Worm (Caenorhabditis elegans) whole organism, L2 larva: Measurements from ENCODE around the gene lgc-48.
A peak's percentile ranks its signal among the peaks of the same experiment; 100 is the strongest.

Source experiments
- C34F6.9 ChIP-seq: fragments of 150-350 bp; optimal IDR thresholded peaks from 2 replicates; lab custom pipeline; 2014; ENCODE audit warnings: missing biosample characterization, missing genetic modification characterization
- F13H6.1 ChIP-seq: sonication (generic microtip); optimal IDR thresholded peaks from 2 replicates; lab custom pipeline; 2016; ENCODE audit warnings: missing genetic modification characterization, missing compliant biosample characterization
- R02D3.7 ChIP-seq: fragments of 150-350 bp; optimal IDR thresholded peaks from 2 replicates; lab custom pipeline; 2014; ENCODE audit warnings: missing biosample characterization, missing genetic modification characterization
- ZK546.5 ChIP-seq: sonication (generic microtip); optimal IDR thresholded peaks from 2 replicates; lab custom pipeline; 2017; ENCODE audit warnings: missing biosample characterization, missing genetic modification characterization
- alr-1 ChIP-seq: fragments of 150-350 bp; optimal IDR thresholded peaks from 2 replicates; lab custom pipeline; 2014; ENCODE audit warnings: missing biosample characterization, missing genetic modification characterization
- ama-1 ChIP-seq: fragments of 150-350 bp; optimal IDR thresholded peaks from 2 replicates; lab custom pipeline; 2018; ENCODE audit warnings: inconsistent platforms
- blmp-1 ChIP-seq: sonication (generic microtip); optimal IDR thresholded peaks from 2 replicates; lab custom pipeline; 2017; ENCODE audit warnings: missing genetic modification characterization, mild to moderate bottlenecking, missing compliant biosample characterization, antibody characterized with exemption, moderate library complexity; ENCODE audit not compliant: insufficient read depth
- ceh-16 ChIP-seq: fragments of 150-350 bp; optimal IDR thresholded peaks from 2 replicates; lab custom pipeline; 2014; ENCODE audit warnings: missing biosample characterization, missing genetic modification characterization
- ceh-82 ChIP-seq: fragments of 150-350 bp; optimal IDR thresholded peaks from 2 replicates; lab custom pipeline; 2014; ENCODE audit warnings: missing biosample characterization, missing genetic modification characterization
- crh-2 ChIP-seq: sonication (generic microtip); optimal IDR thresholded peaks from 2 replicates; lab custom pipeline; 2017; ENCODE audit warnings: missing biosample characterization, missing genetic modification characterization
- dmd-4 ChIP-seq: sonication (generic microtip); optimal IDR thresholded peaks from 2 replicates; lab custom pipeline; 2017; ENCODE audit warnings: missing biosample characterization, missing genetic modification characterization
- elt-1 ChIP-seq: fragments of 150-350 bp; optimal IDR thresholded peaks from 2 replicates; lab custom pipeline; 2014; ENCODE audit warnings: missing biosample characterization, missing genetic modification characterization
- elt-3 ChIP-seq: sonication (generic microtip); optimal IDR thresholded peaks from 2 replicates; lab custom pipeline; 2017; ENCODE audit warnings: missing biosample characterization, missing genetic modification characterization
- fos-1 ChIP-seq: fragments of 150-350 bp; optimal IDR thresholded peaks from 2 replicates; lab custom pipeline; 2014; ENCODE audit warnings: missing biosample characterization, missing genetic modification characterization
- lin-13 ChIP-seq: fragments of 150-350 bp; optimal IDR thresholded peaks from 2 replicates; lab custom pipeline; 2014; ENCODE audit warnings: missing biosample characterization, missing genetic modification reagents, missing genetic modification characterization
- lsy-2 ChIP-seq, 2 experiments: fragments of 150-350 bp in 1 of 2; sonication (generic microtip) in 1 of 2; optimal IDR thresholded peaks; 2 replicates each; lab custom pipeline; 2014 to 2017; ENCODE audit warnings: missing biosample characterization in 2 of 2, missing genetic modification characterization in 2 of 2
- mab-5 ChIP-seq: fragments of 150-350 bp; optimal IDR thresholded peaks from 2 replicates; lab custom pipeline; 2014; ENCODE audit warnings: missing biosample characterization, missing genetic modification characterization
- mbf-1 ChIP-seq: sonication (generic microtip); optimal IDR thresholded peaks from 2 replicates; lab custom pipeline; 2017; ENCODE audit warnings: missing biosample characterization, missing genetic modification characterization
- mdl-1 ChIP-seq, 2 experiments: fragments of 150-350 bp in 1 of 2; sonication (generic microtip) in 1 of 2; optimal IDR thresholded peaks; 2 replicates each; lab custom pipeline; 2017; ENCODE audit warnings: missing biosample characterization in 2 of 2, missing genetic modification characterization in 2 of 2
- nhr-11 ChIP-seq: fragments of 150-350 bp; optimal IDR thresholded peaks from 2 replicates; lab custom pipeline; 2014; ENCODE audit warnings: missing biosample characterization, missing genetic modification characterization
- nhr-129 ChIP-seq: fragments of 150-350 bp; optimal IDR thresholded peaks from 2 replicates; lab custom pipeline; 2014; ENCODE audit warnings: missing biosample characterization, missing genetic modification characterization
- nhr-21 ChIP-seq: fragments of 150-350 bp; optimal IDR thresholded peaks from 2 replicates; lab custom pipeline; 2014; ENCODE audit warnings: missing biosample characterization, missing genetic modification characterization
- nhr-23 ChIP-seq: fragments of 150-350 bp; optimal IDR thresholded peaks from 2 replicates; lab custom pipeline; 2014; ENCODE audit warnings: missing biosample characterization, missing genetic modification reagents, missing genetic modification characterization
- nhr-237 ChIP-seq: fragments of 150-350 bp; optimal IDR thresholded peaks from 2 replicates; lab custom pipeline; 2014; ENCODE audit warnings: missing biosample characterization, missing genetic modification characterization
- nhr-25 ChIP-seq: fragments of 150-350 bp; sonication (generic microtip); optimal IDR thresholded peaks from 3 replicates; lab custom pipeline; 2014; ENCODE audit warnings: missing biosample characterization, missing genetic modification characterization
- nhr-6 ChIP-seq: fragments of 150-350 bp; optimal IDR thresholded peaks from 2 replicates; lab custom pipeline; 2014; ENCODE audit warnings: missing biosample characterization, missing genetic modification characterization
- nhr-77 ChIP-seq: fragments of 150-350 bp; optimal IDR thresholded peaks from 2 replicates; lab custom pipeline; 2014; ENCODE audit warnings: missing biosample characterization, missing genetic modification characterization
- sma-9 ChIP-seq, 2 experiments: fragments of 150-350 bp in 1 of 2; sonication (generic microtip) in 1 of 2; optimal IDR thresholded peaks; 2 replicates each; lab custom pipeline; 2014 to 2016; ENCODE audit warnings: missing genetic modification characterization in 2 of 2, mild to moderate bottlenecking in 1 of 2, missing biosample characterization in 1 of 2, missing compliant biosample characterization in 1 of 2, missing genetic modification reagents in 1 of 2, moderate library complexity in 1 of 2
- unc-55 ChIP-seq: fragments of 150-350 bp; sonication (generic microtip); optimal IDR thresholded peaks from 3 replicates; lab custom pipeline; 2014; ENCODE audit warnings: missing biosample characterization, missing genetic modification reagents, missing genetic modification characterization
- unc-62 ChIP-seq: fragments of 150-350 bp; optimal IDR thresholded peaks from 2 replicates; lab custom pipeline; 2014; ENCODE audit warnings: missing biosample characterization, missing genetic modification reagents, missing genetic modification characterization
- zag-1 ChIP-seq: fragments of 150-350 bp; optimal IDR thresholded peaks from 2 replicates; lab custom pipeline; 2014; ENCODE audit warnings: missing biosample characterization, missing genetic modification characterization
- ztf-1 ChIP-seq: fragments of 200-800 bp; sonication (Bioruptor generic); conservative IDR thresholded peaks from 2 replicates; pipeline ENCODE4 v1.3.6; 2022; ENCODE audit warnings: missing genetic modification characterization, missing compliant biosample characterization

Gene lgc-48

ce11 chrV:13324933-13325760 is 14.9 kb upstream of the lgc-48 start, which contains the start of gene C50B6.7:
TSS of gene C50B6.7 (minus strand) at chrV:13324983.
- peak; percentile 36 for TF ChIP-seq fos-1
- no peak for TF ChIP-seq dmd-4
- peak; percentile 1 for TF ChIP-seq sma-9 (GFP tag; optimal IDR thresholded peaks at IDR 0.05; lab: Kevin White, UChicago)
- TF ChIP-seq sma-9 (tag; optimal IDR thresholded peaks at IDR 0.05; lab: Kevin White, UChicago), result no peak
- no peak for TF ChIP-seq crh-2 (tag; lab: Kevin White, UChicago)
- TF ChIP-seq nhr-237 (tag; lab: Kevin White, UChicago), result no peak
- no peak for TF ChIP-seq mbf-1 (tag; lab: Kevin White, UChicago)
- TF ChIP-seq C34F6.9 (tag; lab: Kevin White, UChicago), result no peak
- no peak for TF ChIP-seq lin-13 (GFP tag; lab: Kevin White, UChicago)
- TF ChIP-seq nhr-77, result no peak
- no peak for TF ChIP-seq F13H6.1 (tag; lab: Kevin White, UChicago)
- TF ChIP-seq nhr-21 (tag; lab: Kevin White, UChicago), result no peak
- no peak for TF ChIP-seq nhr-25
- TF ChIP-seq alr-1 (tag; lab: Kevin White, UChicago), result no peak
- TF ChIP-seq, all 48 proteins: peak for 2

- TF ChIP-seq ama-1 (lab: Kevin White, UChicago), result no peak
- no peak for TF ChIP-seq lin-13 (GFP tag; lab: Kevin White, UChicago)
- TF ChIP-seq nhr-129 (tag; lab: Kevin White, UChicago), result no peak
- TF ChIP-seq mbf-1 (tag; lab: Kevin White, UChicago), result no peak
- TF ChIP-seq R02D3.7 (tag; lab: Kevin White, UChicago), result no peak
- no peak for TF ChIP-seq ztf-1
- no peak for TF ChIP-seq nhr-6 (tag; lab: Kevin White, UChicago)
- TF ChIP-seq nhr-11 (tag; lab: Kevin White, UChicago), result no peak
- no peak for TF ChIP-seq lsy-2 (tag; optimal IDR thresholded peaks at IDR 0.05; lab: Kevin White, UChicago)
- TF ChIP-seq ceh-82 (tag; lab: Kevin White, UChicago), result no peak
- TF ChIP-seq C34F6.9 (tag; lab: Kevin White, UChicago), result no peak
- TF ChIP-seq unc-62 (GFP tag; lab: Kevin White, UChicago), result no peak
Observed at ce11 chrV:13327463-13327862, 12.6 kb upstream of the lgc-48 start, which contains the start of gene str-37. TSS of gene str-37 (plus strand) at chrV:13327763.

ce11 chrV:13330919-13331318 is 9.1 kb upstream of the lgc-48 start, which contains the start of gene nhr-129:
TSS of gene nhr-129 (minus strand) at chrV:13331019.
- TF ChIP-seq elt-3 (tag; lab: Kevin White, UChicago), result no peak
- TF ChIP-seq blmp-1 (tag; lab: Kevin White, UChicago), result no peak
- no peak for TF ChIP-seq F13H6.1 (tag; lab: Kevin White, UChicago)
- no peak for TF ChIP-seq mab-5 (tag; lab: Kevin White, UChicago)
- TF ChIP-seq nhr-77, result no peak
- no peak for TF ChIP-seq fos-1
- TF ChIP-seq nhr-21 (tag; lab: Kevin White, UChicago), result no peak
- TF ChIP-seq unc-55 (GFP tag; lab: Kevin White, UChicago), result no peak
- no peak for TF ChIP-seq ceh-82 (tag; lab: Kevin White, UChicago)
- no peak for TF ChIP-seq zag-1 (tag; lab: Kevin White, UChicago)
- TF ChIP-seq crh-2 (tag; lab: Kevin White, UChicago), result no peak

ce11 chrV:13333386-13334180 is 6.5 kb upstream of the lgc-48 start, which contains the start of gene nhr-168:
TSS of gene nhr-168 (minus strand) at chrV:13333871.
- TF ChIP-seq mdl-1 (tag; optimal IDR thresholded peaks at IDR 0.05; lab: Kevin White, UChicago), result no peak
- TF ChIP-seq elt-1 (tag; lab: Kevin White, UChicago), result peak; percentile 92
- peak; percentile 80 for TF ChIP-seq sma-9 (GFP tag; optimal IDR thresholded peaks at IDR 0.05; lab: Kevin White, UChicago)
- no peak for TF ChIP-seq sma-9 (tag; optimal IDR thresholded peaks at IDR 0.05; lab: Kevin White, UChicago)
- TF ChIP-seq nhr-23 (tag; lab: Kevin White, UChicago), result peak; percentile 80
- TF ChIP-seq fos-1, result peak; percentile 65
- TF ChIP-seq mbf-1 (tag; lab: Kevin White, UChicago), result no peak
- peak; percentile 66 for TF ChIP-seq ceh-16 (tag; lab: Kevin White, UChicago)
- TF ChIP-seq ceh-82 (tag; lab: Kevin White, UChicago), result no peak
- TF ChIP-seq ZK546.5 (tag; lab: Kevin White, UChicago), result no peak
- no peak for TF ChIP-seq C34F6.9 (tag; lab: Kevin White, UChicago)
